Fruit fly (Drosophila melanogaster) whole organism, embryonic: ENCODE measurements around the gene CG14135.

Experiments
- Abd-B ChIP-seq: fragments of 200-800 bp; sonication (Bioruptor generic); optimal IDR thresholded peaks from 2 replicates; lab custom pipeline; 2018; ENCODE audit warnings: missing biosample characterization, mild to moderate bottlenecking, missing genetic modification characterization, moderate library complexity
- Antp ChIP-seq: fragments of 200-800 bp; sonication (Bioruptor generic); optimal IDR thresholded peaks from 3 replicates; lab custom pipeline; 2016; ENCODE audit warnings: missing biosample characterization, missing genetic modification characterization
- Awh ChIP-seq: fragments of 200-800 bp; sonication (Bioruptor generic); IDR thresholded peaks from 2 replicates; pipeline ENCODE4, ENCODE4 v1.3.6; 2022; ENCODE audit warnings: missing biosample characterization, missing genetic modification characterization
- Bgb ChIP-seq: fragments of 200-800 bp; sonication (Bioruptor generic); IDR thresholded peaks from 2 replicates; pipeline ENCODE4 v1.3.6; 2022; ENCODE audit warnings: missing biosample characterization, missing genetic modification characterization; ENCODE audit not compliant: partially characterized antibody
- CG10959 ChIP-seq: fragments of 200-800 bp; sonication (Bioruptor generic); IDR thresholded peaks from 2 replicates; pipeline ENCODE4 v1.3.6; 2022; ENCODE audit warnings: missing biosample characterization, missing genetic modification characterization
- CG11093 ChIP-seq: fragments of 200-800 bp; sonication (Bioruptor generic); IDR thresholded peaks from 3 replicates; pipeline ENCODE4 v1.3.6; 2022; ENCODE audit warnings: missing biosample characterization, missing genetic modification characterization
- CG11398 ChIP-seq: fragments of 200-800 bp; sonication (Bioruptor generic); optimal IDR thresholded peaks from 2 replicates; lab custom pipeline; 2016; ENCODE audit warnings: missing biosample characterization, missing genetic modification characterization
- CG11560 ChIP-seq: fragments of 200-800 bp; sonication (Bioruptor generic); IDR thresholded peaks from 3 replicates; pipeline ENCODE4 v1.3.6; 2022; ENCODE audit warnings: missing biosample characterization, missing genetic modification characterization
- CG12299 ChIP-seq: fragments of 200-800 bp; sonication (Bioruptor generic); optimal IDR thresholded peaks from 2 replicates; lab custom pipeline; 2018; ENCODE audit warnings: missing biosample characterization, mild to moderate bottlenecking, missing genetic modification characterization
- CG14667 ChIP-seq: fragments of 200-800 bp; sonication (Bioruptor generic); IDR thresholded peaks from 2 replicates; pipeline ENCODE4 v1.3.6; 2022; ENCODE audit warnings: missing biosample characterization, missing genetic modification characterization
- CG14965 ChIP-seq: fragments of 200-800 bp; sonication (Bioruptor generic); optimal IDR thresholded peaks from 2 replicates; lab custom pipeline; 2016; ENCODE audit warnings: missing biosample characterization, missing genetic modification characterization, borderline replicate concordance
- CG15479 ChIP-seq: fragments of 200-800 bp; sonication (Bioruptor generic); optimal IDR thresholded peaks from 3 replicates; lab custom pipeline; 2019; ENCODE audit warnings: missing biosample characterization, mild to moderate bottlenecking, missing genetic modification characterization, moderate library complexity
- CG16863 ChIP-seq: fragments of 200-800 bp; sonication (Bioruptor generic); optimal IDR thresholded peaks from 3 replicates; lab custom pipeline; 2016; ENCODE audit warnings: missing biosample characterization, missing genetic modification characterization
- CG17361 ChIP-seq: fragments of 200-800 bp; sonication (Bioruptor generic); IDR thresholded peaks from 3 replicates; pipeline ENCODE4 v1.3.6; 2022; ENCODE audit warnings: missing biosample characterization, missing genetic modification characterization
- CG18011 ChIP-seq: fragments of 200-800 bp; sonication (Bioruptor generic); optimal IDR thresholded peaks from 2 replicates; lab custom pipeline; 2017; ENCODE audit warnings: missing biosample characterization, missing genetic modification characterization, mild to moderate bottlenecking, moderate library complexity, missing genotype
- CG30403 ChIP-seq: fragments of 200-800 bp; sonication (Bioruptor generic); optimal IDR thresholded peaks from 3 replicates; lab custom pipeline; 2016; ENCODE audit warnings: missing biosample characterization, missing genetic modification characterization
- CG4424 ChIP-seq: fragments of 200-800 bp; sonication (Bioruptor generic); optimal IDR thresholded peaks from 3 replicates; lab custom pipeline; 2016; ENCODE audit warnings: missing biosample characterization, missing genetic modification characterization
- CG5953 ChIP-seq: fragments of 200-800 bp; sonication (Bioruptor generic); IDR thresholded peaks from 2 replicates; pipeline ENCODE4 v1.3.6; 2022; ENCODE audit warnings: missing biosample characterization, missing genetic modification characterization
- CG7357 ChIP-seq: fragments of 200-800 bp; sonication (Bioruptor generic); IDR thresholded peaks from 3 replicates; pipeline ENCODE4 v1.3.6; 2022; ENCODE audit warnings: missing biosample characterization, missing genetic modification characterization
- CG7372 ChIP-seq: fragments of 200-800 bp; sonication (Bioruptor generic); IDR thresholded peaks from 2 replicates; pipeline ENCODE4 v1.3.6; 2022; ENCODE audit warnings: missing biosample characterization, missing genetic modification characterization
- CG7987 ChIP-seq: fragments of 200-800 bp; sonication (Bioruptor generic); optimal IDR thresholded peaks from 2 replicates; lab custom pipeline; 2018; ENCODE audit warnings: missing biosample characterization, mild to moderate bottlenecking, missing genetic modification characterization, moderate library complexity
- CG8089 ChIP-seq: fragments of 200-800 bp; sonication (Bioruptor generic); optimal IDR thresholded peaks from 3 replicates; lab custom pipeline; 2016; ENCODE audit warnings: missing biosample characterization, missing genetic modification characterization
- CG8924 ChIP-seq: fragments of 200-800 bp; optimal IDR thresholded peaks from 3 replicates; lab custom pipeline; 2019; ENCODE audit warnings: missing biosample characterization, mild to moderate bottlenecking, missing genetic modification characterization, moderate library complexity
- CG9437 ChIP-seq: fragments of 200-800 bp; sonication (Bioruptor generic); optimal IDR thresholded peaks from 2 replicates; lab custom pipeline; 2018; ENCODE audit warnings: missing biosample characterization, mild to moderate bottlenecking, missing genetic modification characterization
- CHES-1-like ChIP-seq: fragments of 200-800 bp; sonication (Bioruptor generic); optimal IDR thresholded peaks from 2 replicates; lab custom pipeline; 2016; ENCODE audit warnings: missing biosample characterization, missing genetic modification characterization
- Eip74EF ChIP-seq, 2 experiments: fragments of 200-800 bp in 1 of 2; fragments of >200 bp in 1 of 2; sonication (Bioruptor generic) in 1 of 2; optimal IDR thresholded peaks; 2 replicates each; lab custom pipeline; 2017 to 2019; ENCODE audit warnings: missing biosample characterization in 2 of 2, missing genetic modification characterization in 2 of 2, mild to moderate bottlenecking in 1 of 2, moderate library complexity in 1 of 2
- NC2β ChIP-seq: fragments of 200-800 bp; sonication (Bioruptor generic); optimal IDR thresholded peaks from 2 replicates; lab custom pipeline; 2016; ENCODE audit warnings: missing biosample characterization, missing genetic modification characterization
- Optix ChIP-seq: fragments of 200-800 bp; sonication (Bioruptor generic); IDR thresholded peaks from 3 replicates; pipeline ENCODE4 v1.3.6; 2022; ENCODE audit warnings: missing biosample characterization, missing genetic modification characterization
- Sry-β ChIP-seq: fragments of 200-800 bp; sonication (Bioruptor generic); optimal IDR thresholded peaks from 2 replicates; lab custom pipeline; 2018; ENCODE audit warnings: missing biosample characterization, mild to moderate bottlenecking, missing genetic modification characterization, moderate library complexity
- Vsx1 ChIP-seq: fragments of 200-800 bp; sonication (Bioruptor generic); optimal IDR thresholded peaks from 2 replicates; lab custom pipeline; 2017; ENCODE audit warnings: missing biosample characterization, mild to moderate bottlenecking, missing genetic modification characterization, missing genetic modification reagents
- ash1 ChIP-seq: fragments of 200-800 bp; sonication (Bioruptor generic); optimal IDR thresholded peaks from 2 replicates; lab custom pipeline; 2018; ENCODE audit warnings: missing biosample characterization, mild to moderate bottlenecking, missing genetic modification characterization
- ato ChIP-seq: fragments of 200-800 bp; sonication (Bioruptor generic); IDR thresholded peaks from 2 replicates; pipeline ENCODE4 v1.3.6; 2022; ENCODE audit warnings: missing biosample characterization, missing genetic modification characterization; ENCODE audit not compliant: partially characterized antibody
- crp ChIP-seq, 2 experiments: fragments of 200-800 bp; sonication (Bioruptor generic); optimal IDR thresholded peaks; 2 replicates in 1 of 2; 3 replicates in 1 of 2; lab custom pipeline; 2017; ENCODE audit warnings: missing biosample characterization in 2 of 2, missing genetic modification characterization in 2 of 2, mild to moderate bottlenecking in 1 of 2, moderate library complexity in 1 of 2
- da ChIP-seq: fragments of 200-800 bp; sonication (Bioruptor generic); optimal IDR thresholded peaks from 2 replicates; lab custom pipeline; 2016; ENCODE audit warnings: missing biosample characterization, missing genetic modification characterization
- dmrt11E ChIP-seq: fragments of 200-800 bp; sonication (Bioruptor generic); optimal IDR thresholded peaks from 3 replicates; lab custom pipeline; 2018; ENCODE audit warnings: missing biosample characterization, mild to moderate bottlenecking, missing genetic modification characterization, moderate library complexity
- dpn ChIP-seq, 2 experiments: fragments of 200-800 bp; sonication (Bioruptor generic); optimal IDR thresholded peaks; 3 replicates each; lab custom pipeline; 2016; ENCODE audit warnings: missing biosample characterization in 2 of 2, missing genetic modification characterization in 2 of 2
- fd64A ChIP-seq: fragments of 200-800 bp; sonication (Bioruptor generic); optimal IDR thresholded peaks from 3 replicates; lab custom pipeline; 2018; ENCODE audit warnings: missing biosample characterization, mild to moderate bottlenecking, missing genetic modification characterization
- gfzf ChIP-seq: fragments of 200-800 bp; sonication (Bioruptor generic); optimal IDR thresholded peaks from 2 replicates; lab custom pipeline; 2016; ENCODE audit warnings: missing biosample characterization, mild to moderate bottlenecking, missing genetic modification characterization, moderate library complexity
- grn ChIP-seq: fragments of 200-800 bp; sonication (Bioruptor generic); optimal IDR thresholded peaks from 3 replicates; lab custom pipeline; 2017; ENCODE audit warnings: missing biosample characterization, missing genetic modification characterization
- gsb-n ChIP-seq: fragments of 200-800 bp; sonication (Bioruptor generic); optimal IDR thresholded peaks from 3 replicates; lab custom pipeline; 2018; ENCODE audit warnings: missing biosample characterization, mild to moderate bottlenecking, missing genetic modification characterization
- ind ChIP-seq: fragments of 200-800 bp; sonication (Bioruptor generic); optimal IDR thresholded peaks from 3 replicates; lab custom pipeline; 2016; ENCODE audit warnings: missing biosample characterization, missing genetic modification characterization
- jumu ChIP-seq: fragments of 200-800 bp; sonication (Bioruptor generic); optimal IDR thresholded peaks from 3 replicates; lab custom pipeline; 2016; ENCODE audit warnings: missing biosample characterization, missing genetic modification characterization
- lbe ChIP-seq: fragments of 200-800 bp; sonication (Bioruptor generic); optimal IDR thresholded peaks from 2 replicates; lab custom pipeline; 2016; ENCODE audit warnings: missing biosample characterization, mild to moderate bottlenecking, missing genetic modification characterization
- mirr ChIP-seq: fragments of 200-800 bp; sonication (Bioruptor generic); optimal IDR thresholded peaks from 3 replicates; lab custom pipeline; 2018; ENCODE audit warnings: missing biosample characterization, mild to moderate bottlenecking, missing genetic modification characterization
- sim ChIP-seq: fragments of 200-800 bp; sonication (Bioruptor generic); IDR thresholded peaks from 2 replicates; pipeline ENCODE4 v1.3.6; 2022; ENCODE audit warnings: missing biosample characterization, missing genetic modification characterization
- sqz ChIP-seq: fragments of 200-800 bp; sonication (Bioruptor generic); optimal IDR thresholded peaks from 3 replicates; lab custom pipeline; 2018; ENCODE audit warnings: missing biosample characterization, mild to moderate bottlenecking, missing genetic modification characterization
- wdn ChIP-seq: fragments of 200-800 bp; sonication (Bioruptor generic); IDR thresholded peaks from 2 replicates; pipeline ENCODE4 v1.3.6; 2022; ENCODE audit warnings: missing biosample characterization, missing genetic modification characterization
- zen ChIP-seq: fragments of 200-800 bp; sonication (Bioruptor generic); optimal IDR thresholded peaks from 3 replicates; lab custom pipeline; 2018; ENCODE audit warnings: missing biosample characterization, mild to moderate bottlenecking, missing genetic modification characterization, moderate library complexity

The CG14135 gene

dm6 chr3L:11696294-11697116 lies 5.1 kb downstream of the CG14135 start, which contains the start of gene Dph1 (continued):
- TF ChIP-seq wdn (GFP tag; lab: Robert Waterston, UW) (peak; percentile 69), Bgb (GFP tag; lab: Robert Waterston, UW) (peak; percentile 59), CHES-1-like (GFP tag; lab: Kevin White, UChicago) (peak; percentile 79), Awh (GFP tag; lab: Robert Waterston, UW) (peak; percentile 85), sim (GFP tag; lab: Robert Waterston, UW) (peak; percentile 87), Vsx1 (GFP tag; lab: Kevin White, UChicago) (peak; percentile 73), CG15479 (GFP tag; lab: Kevin White, UChicago) (peak; percentile 68), CG17361 (GFP tag; lab: Robert Waterston, UW) (peak; percentile 81), CG9437 (GFP tag; lab: Kevin White, UChicago) (peak; percentile 81), CG18011 (peak; percentile 66), CG16863 (GFP tag; lab: Kevin White, UChicago) (peak; percentile 71), fd64A (GFP tag; lab: Kevin White, UChicago) (peak; percentile 84), NC2β (GFP tag; lab: Kevin White, UChicago) (peak; percentile 82), grn (GFP tag; lab: Kevin White, UChicago) (peak; percentile 12), lbe (GFP tag; lab: Kevin White, UChicago) (peak; percentile 74), CG14965 (GFP tag; lab: Kevin White, UChicago) (peak; percentile 47), Abd-B (GFP tag; lab: Kevin White, UChicago) (no peak), CG30403 (GFP tag; lab: Kevin White, UChicago) (peak; percentile 85), CG11560 (tag; lab: Robert Waterston, UW) (peak; percentile 73), CG12299 (tag; lab: Kevin White, UChicago) (peak; percentile 27), Eip74EF (GFP tag; optimal IDR thresholded peaks at IDR 0.05; lab: Kevin White, UChicago) (peak in 1 of 2 experiments; percentile 88), Optix (GFP tag; lab: Robert Waterston, UW) (peak; percentile 88), dmrt11E (tag; lab: Kevin White, UChicago) (peak; percentile 83), da (GFP tag; lab: Kevin White, UChicago) (peak; percentile 54), ind (GFP tag; lab: Kevin White, UChicago) (peak; percentile 88), dpn (GFP tag; optimal IDR thresholded peaks at IDR 0.05; lab: Kevin White, UChicago) (peak; percentile 82 to 88), Sry-β (GFP tag; lab: Kevin White, UChicago) (peak; percentile 36), CG11398 (GFP tag; lab: Kevin White, UChicago) (peak; percentile 72), crp (GFP tag; optimal IDR thresholded peaks at IDR 0.05; lab: Kevin White, UChicago) (peak; percentile 69 to 96), CG7357 (GFP tag; lab: Robert Waterston, UW) (peak; percentile 76; the same call in 1 of the 3 replicates), ash1 (GFP tag; lab: Kevin White, UChicago) (peak; percentile 2), ato (GFP tag; lab: Robert Waterston, UW) (no peak), zen (tag; lab: Kevin White, UChicago) (peak; percentile 41), gsb-n (peak; percentile 71), mirr (GFP tag; lab: Kevin White, UChicago) (peak; percentile 61), sqz (peak; percentile 16), CG8089 (peak; percentile 76), CG7987 (GFP tag; lab: Kevin White, UChicago) (peak; percentile 59), CG8924 (tag; lab: Kevin White, UChicago) (peak; percentile 86), CG14667 (GFP tag; lab: Robert Waterston, UW) (no peak), gfzf (GFP tag; lab: Kevin White, UChicago) (peak; percentile 8), CG7372 (peak; percentile 85), CG11093 (no peak; the same call in 2 of the 3 replicates), jumu (GFP tag; lab: Kevin White, UChicago) (peak; percentile 82), Antp (GFP tag; lab: Kevin White, UChicago) (peak; percentile 89), CG5953 (GFP tag; lab: Robert Waterston, UW) (peak; percentile 75), CG4424 (peak; percentile 85), CG10959 (peak; percentile 66)
